Fruit fly (Drosophila melanogaster): ENCODE data around the gene SmydA-9.

The SmydA-9 gene

dm6 chrX:9223182-9223581 is 12.5 kb upstream of the SmydA-9 start, which contains the start of gene t (continued):
- TF ChIP-seq Sox15 (GFP tag; optimal IDR thresholded peaks at IDR 0.05) (no peak), Blimp-1 (GFP tag; optimal IDR thresholded peaks at IDR 0.05) (no peak), Hr4 (GFP tag; optimal IDR thresholded peaks at IDR 0.05) (peak; percentile 2), Eip78C (GFP tag) (peak; percentile 67), CG32006 (GFP tag; optimal IDR thresholded peaks at IDR 0.05) (peak; percentile 42)

- peak; percentile 15 for TF ChIP-seq dac (GFP tag; optimal IDR thresholded peaks at IDR 0.05)
- peak; percentile 78 for TF ChIP-seq eg (GFP tag; IDR thresholded peaks at IDR 0.05)
- peak; percentile 72 for TF ChIP-seq CG6163 (GFP tag; IDR thresholded peaks at IDR 0.05)
- peak; percentile 9 for TF ChIP-seq Hr39 (GFP tag; optimal IDR thresholded peaks at IDR 0.05)
- peak; percentile 39 for TF ChIP-seq CG4318 (GFP tag; optimal IDR thresholded peaks at IDR 0.05)
- peak; percentile 29 for TF ChIP-seq pdm3 (GFP tag; optimal IDR thresholded peaks at IDR 0.05)
- TF ChIP-seq Lpt (GFP tag; optimal IDR thresholded peaks at IDR 0.05): no peak
- no peak for TF ChIP-seq svp (GFP tag)
- peak; percentile 18 for TF ChIP-seq achi (GFP tag; optimal IDR thresholded peaks at IDR 0.05)
- peak; percentile 31 for TF ChIP-seq CG3919 (GFP tag; optimal IDR thresholded peaks at IDR 0.05)
- peak; percentile 32 for TF ChIP-seq CG6276 (GFP tag; optimal IDR thresholded peaks at IDR 0.05)
- peak; percentile 45; the same call in 2 of the 3 replicates for TF ChIP-seq CG8119 (GFP tag; IDR thresholded peaks at IDR 0.05)
- peak; percentile 14 for TF ChIP-seq acj6 (GFP tag; optimal IDR thresholded peaks at IDR 0.05)
- TF ChIP-seq CG9139 (GFP tag; optimal IDR thresholded peaks at IDR 0.05): no peak
- TF ChIP-seq CG32006 (GFP tag; optimal IDR thresholded peaks at IDR 0.05): peak; percentile 67
- no peak for TF ChIP-seq CG11902 (GFP tag; optimal IDR thresholded peaks at IDR 0.05)
- TF ChIP-seq CG15336 (GFP tag; IDR thresholded peaks at IDR 0.05): peak; percentile 72
- peak; percentile 17 for TF ChIP-seq OdsH (GFP tag; optimal IDR thresholded peaks at IDR 0.05)
- TF ChIP-seq Sox15 (GFP tag; optimal IDR thresholded peaks at IDR 0.05): no peak
- peak; percentile 36 for TF ChIP-seq Hr4 (GFP tag; optimal IDR thresholded peaks at IDR 0.05)
- peak; percentile 65 for TF ChIP-seq Eip78C (GFP tag)
- peak; percentile 39; the same call in 1 of the 2 replicates for TF ChIP-seq CG11294 (GFP tag; IDR thresholded peaks at IDR 0.05)
- TF ChIP-seq Gug (GFP tag; IDR thresholded peaks at IDR 0.05): 0 out of 2 replicates have a peak, but pooled peaks have one; percentile 42
Measured at dm6 chrX:9220434-9220833, 9.7 kb upstream of the SmydA-9 start.

dm6 chrX:9216572-9216971 is 5.9 kb upstream of the SmydA-9 start, which contains the start of gene CG15369:
Gene CG15369, plus strand, starts transcription at chrX:9216872.
- no peak for TF ChIP-seq Eip78C (GFP tag)
- peak; percentile 60 for TF ChIP-seq svp (GFP tag)
- no peak for TF ChIP-seq dac (GFP tag; optimal IDR thresholded peaks at IDR 0.05)
- no peak for TF ChIP-seq achi (GFP tag; optimal IDR thresholded peaks at IDR 0.05)
- no peak for TF ChIP-seq CG15336 (GFP tag; IDR thresholded peaks at IDR 0.05)
- TF ChIP-seq Hr4 (GFP tag; optimal IDR thresholded peaks at IDR 0.05): no peak
- no peak for TF ChIP-seq Lpt (GFP tag; optimal IDR thresholded peaks at IDR 0.05)
- no peak for TF ChIP-seq CG11294 (GFP tag; IDR thresholded peaks at IDR 0.05)

dm6 chrX:9215485-9215884 is 4.8 kb upstream of the SmydA-9 start, which contains the start of gene CG15368:
Gene CG15368, plus strand, starts transcription at chrX:9215785.
- TF ChIP-seq acj6 (GFP tag; optimal IDR thresholded peaks at IDR 0.05) (no peak), Hr4 (GFP tag; optimal IDR thresholded peaks at IDR 0.05) (no peak), salr (GFP tag; optimal IDR thresholded peaks at IDR 0.05) (no peak), dac (GFP tag; optimal IDR thresholded peaks at IDR 0.05) (no peak), CG11762 (GFP tag; optimal IDR thresholded peaks at IDR 0.05; ENCODE audit: insufficient read depth) (no peak), spab (GFP tag; optimal IDR thresholded peaks at IDR 0.05) (no peak), CG10669 (GFP tag; optimal IDR thresholded peaks at IDR 0.05) (no peak), pdm3 (GFP tag; optimal IDR thresholded peaks at IDR 0.05) (no peak), Met (GFP tag; optimal IDR thresholded peaks at IDR 0.05) (no peak)

- TF ChIP-seq Lpt (GFP tag; optimal IDR thresholded peaks at IDR 0.05): no peak
- TF ChIP-seq CG6163 (GFP tag; IDR thresholded peaks at IDR 0.05): no peak
- peak; percentile 37 for TF ChIP-seq svp (GFP tag)
Measured at dm6 chrX:9214576-9214975, 3.9 kb upstream of the SmydA-9 start, which contains the start of gene Obp8a. Gene Obp8a, plus strand, starts transcription at chrX:9214876.
